Fruit fly (Drosophila melanogaster): ENCODE data around the gene mRpL46.

- TF ChIP-seq Dfd (GFP tag; optimal IDR thresholded peaks at IDR 0.05) (no peak), dsf (GFP tag; optimal IDR thresholded peaks at IDR 0.05; ENCODE audit: borderline replicate concordance) (no peak)
These were observed 21.7 kb upstream of the mRpL46 start, which contains the start of gene Cht2 for dm6 chr3L:1755458-1755984.

Data from whole organism, wandering third instar larva.